Worm (Caenorhabditis elegans) whole organism, early embryonic: ENCODE measurements around the gene C11H1.7.

Experiments used
- aly-1 ChIP-seq: sonication (generic microtip); optimal IDR thresholded peaks from 2 replicates; lab custom pipeline; 2016; ENCODE audit warnings: missing genetic modification characterization, missing compliant biosample characterization
- ama-1 ChIP-seq: fragments of 150-350 bp; optimal IDR thresholded peaks from 2 replicates; lab custom pipeline; 2014
- ceh-13 ChIP-seq: fragments of 200-800 bp; sonication (Bioruptor generic); optimal IDR thresholded peaks from 2 replicates; lab custom pipeline; 2018; ENCODE audit warnings: mild to moderate bottlenecking, missing genetic modification characterization, missing compliant biosample characterization
- ceh-36 ChIP-seq: sonication (generic microtip); optimal IDR thresholded peaks from 2 replicates; lab custom pipeline; 2016; ENCODE audit warnings: missing genetic modification characterization, inconsistent platforms, missing compliant biosample characterization
- ets-7 ChIP-seq: sonication (generic microtip); optimal IDR thresholded peaks from 2 replicates; lab custom pipeline; 2016; ENCODE audit warnings: missing genotype, missing genetic modification characterization, missing compliant biosample characterization
- hmbx-1 ChIP-seq: sonication (generic microtip); optimal IDR thresholded peaks from 2 replicates; lab custom pipeline; 2016; ENCODE audit warnings: mild to moderate bottlenecking, missing genetic modification characterization, missing compliant biosample characterization
- hmg-4 ChIP-seq: fragments of 200-800 bp; sonication (Bioruptor generic); optimal IDR thresholded peaks from 2 replicates; lab custom pipeline; 2018; ENCODE audit warnings: mild to moderate bottlenecking, missing genetic modification characterization, missing compliant biosample characterization
- hnd-1 ChIP-seq: sonication (generic microtip); optimal IDR thresholded peaks from 2 replicates; lab custom pipeline; 2016; ENCODE audit warnings: missing genetic modification characterization, missing compliant biosample characterization
- pes-1 ChIP-seq: fragments of 200-800 bp; sonication (Bioruptor generic); IDR thresholded peaks from 2 replicates; pipeline ENCODE4 v1.3.6; 2022; ENCODE audit warnings: missing genetic modification reagents, missing genetic modification characterization, missing compliant biosample characterization
- scrt-1 ChIP-seq: fragments of 200-800 bp; sonication (Bioruptor generic); IDR thresholded peaks from 2 replicates; pipeline ENCODE4 v1.3.6; 2022; ENCODE audit warnings: missing genetic modification characterization, missing compliant biosample characterization
- tbx-11 ChIP-seq: fragments of 200-800 bp; sonication (Bioruptor generic); IDR thresholded peaks from 2 replicates; pipeline ENCODE4 v1.3.6; 2022; ENCODE audit warnings: missing genetic modification characterization, missing compliant biosample characterization
- tbx-37 ChIP-seq: fragments of 200-800 bp; sonication (Bioruptor generic); conservative IDR thresholded peaks from 2 replicates; pipeline ENCODE4 v1.3.6; 2022; ENCODE audit warnings: missing genetic modification reagents, missing genetic modification characterization, missing compliant biosample characterization
- tra-4 ChIP-seq: sonication (generic microtip); optimal IDR thresholded peaks from 2 replicates; lab custom pipeline; 2017; ENCODE audit warnings: missing genetic modification characterization, missing compliant biosample characterization

The C11H1.7 gene

DNA sequence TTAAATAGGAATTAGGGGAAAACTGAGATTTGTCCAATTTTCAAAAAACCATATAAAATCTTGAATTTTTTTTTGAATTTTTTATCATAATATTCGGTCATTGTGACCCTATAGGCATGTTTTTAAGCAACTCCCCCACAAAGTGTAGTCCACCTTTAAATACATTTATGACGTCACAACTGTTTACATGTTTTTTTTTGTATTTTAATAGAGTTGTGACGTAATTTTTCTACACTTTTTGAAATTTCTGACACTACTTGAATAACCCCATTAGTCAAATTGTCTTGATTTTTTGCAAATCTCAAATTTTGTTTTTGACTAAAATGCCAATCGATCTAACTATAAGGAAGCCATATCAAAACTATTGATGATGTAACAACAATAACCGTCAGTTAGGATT is 38.9 kb downstream of the C11H1.7 start:
- TF ChIP-seq scrt-1 (GFP tag; lab: Robert Waterston, UW) (no peak), ceh-13 (GFP tag; lab: Kevin White, UChicago) (no peak), tbx-11 (GFP tag; lab: Robert Waterston, UW) (no peak), tbx-37 (GFP tag; lab: Robert Waterston, UW) (no peak), hnd-1 (tag; lab: Kevin White, UChicago) (no peak), tra-4 (tag; lab: Kevin White, UChicago) (no peak), aly-1 (tag; lab: Kevin White, UChicago) (no peak)

DNA sequence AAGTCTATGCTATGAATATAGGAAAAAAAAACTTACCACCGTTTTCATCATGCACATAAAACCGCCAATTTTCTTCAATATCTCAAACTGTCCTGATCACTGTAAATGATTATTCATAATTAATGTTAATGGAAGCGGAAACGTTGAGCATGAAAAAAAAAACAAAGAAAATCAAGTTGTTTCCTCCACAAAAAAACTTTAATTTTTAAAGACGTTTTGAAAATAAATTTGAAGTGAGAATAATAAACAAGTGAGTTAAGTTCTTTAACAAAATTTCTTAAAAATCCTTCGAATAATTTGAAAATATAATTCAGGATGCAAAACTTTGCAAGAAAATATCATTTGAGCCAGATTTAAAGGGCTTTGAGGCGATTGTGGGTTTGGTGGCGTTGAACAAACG is 43.1 kb downstream of the C11H1.7 start, which contains the start of gene irk-3:
TSS of gene irk-3 (minus strand) at position 101 of the 400 bp plus-strand sequence.
- TF ChIP-seq ama-1 (lab: Kevin White, UChicago) (no peak), ets-7 (tag; lab: Kevin White, UChicago) (no peak), ceh-13 (GFP tag; lab: Kevin White, UChicago) (no peak), pes-1 (no peak), hmg-4 (GFP tag; lab: Kevin White, UChicago) (no peak), tra-4 (tag; lab: Kevin White, UChicago) (no peak), aly-1 (tag; lab: Kevin White, UChicago) (no peak), hmbx-1 (tag; lab: Kevin White, UChicago) (no peak), ceh-36 (no peak), scrt-1 (GFP tag; lab: Robert Waterston, UW) (no peak), tbx-37 (GFP tag; lab: Robert Waterston, UW) (no peak)

DNA sequence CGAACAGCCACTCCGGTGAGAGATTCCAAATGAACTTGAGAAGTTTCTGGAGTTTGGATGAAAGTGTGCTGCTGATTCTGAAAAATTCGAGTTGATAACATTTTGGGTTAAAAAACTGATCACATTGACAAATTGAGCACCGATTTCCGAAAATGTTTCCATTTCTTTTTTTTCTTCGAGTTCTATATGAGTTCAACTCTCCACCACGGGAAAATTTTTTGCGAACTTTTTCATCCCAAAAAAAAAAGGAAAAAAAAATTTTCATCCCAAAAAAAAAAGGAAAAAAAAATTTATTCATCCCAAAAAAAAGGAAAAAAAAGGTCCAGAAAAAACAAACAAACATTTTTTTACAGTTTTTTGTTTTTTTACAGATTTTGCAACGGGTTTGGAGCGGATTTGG is 50.0 kb downstream of the C11H1.7 start, which contains the start of gene Y60A9A.1:
TSS of gene Y60A9A.1 (minus strand) at position 101 of the 400 bp plus-strand sequence.
- TF ChIP-seq ama-1 (lab: Kevin White, UChicago) (no peak), hnd-1 (tag; lab: Kevin White, UChicago) (no peak), ets-7 (tag; lab: Kevin White, UChicago) (no peak), hmg-4 (GFP tag; lab: Kevin White, UChicago) (no peak)
